Worm (Caenorhabditis elegans) whole organism, L4 larva: ENCODE data around the gene timm-17B.1.

Experiments
- F10B5.3 ChIP-seq: sonication (generic microtip); optimal IDR thresholded peaks from 2 replicates; lab custom pipeline; 2016; ENCODE audit warnings: mild to moderate bottlenecking, missing genetic modification characterization, missing compliant biosample characterization
- F26F4.8 ChIP-seq: fragments of 200-800 bp; sonication (Bioruptor generic); conservative IDR thresholded peaks from 2 replicates; pipeline ENCODE4 v1.3.6; 2022; ENCODE audit warnings: missing genetic modification characterization, missing compliant biosample characterization
- F44E2.7 ChIP-seq: fragments of 200-800 bp; sonication (Bioruptor generic); IDR thresholded peaks from 2 replicates; pipeline ENCODE4 v2.1.2; 2022; ENCODE audit warnings: missing genetic modification characterization, missing compliant biosample characterization
- R02D3.7 ChIP-seq: fragments of 150-350 bp; sonication (generic microtip); optimal IDR thresholded peaks from 3 replicates; lab custom pipeline; 2014; ENCODE audit warnings: missing biosample characterization, missing genetic modification characterization
- Y48G9A.11 ChIP-seq: fragments of 200-800 bp; sonication (Bioruptor generic); IDR thresholded peaks from 2 replicates; pipeline ENCODE4 v1.3.6; 2022; ENCODE audit warnings: missing genetic modification reagents, missing genetic modification characterization, missing compliant biosample characterization
- aha-1 ChIP-seq: fragments of 150-350 bp; peaks from one replicate; lab custom pipeline; 2014; ENCODE audit warnings: missing biosample characterization, missing genetic modification characterization
- aly-2 ChIP-seq: sonication (generic microtip); optimal IDR thresholded peaks from 2 replicates; lab custom pipeline; 2018; ENCODE audit warnings: missing biosample characterization, missing genetic modification characterization
- ama-1 ChIP-seq: fragments of 150-350 bp; optimal IDR thresholded peaks from 2 replicates; lab custom pipeline; 2014; ENCODE audit warnings: inconsistent platforms, mixed read lengths
- arid-1 ChIP-seq: fragments of 200-800 bp; sonication (Bioruptor generic); conservative IDR thresholded peaks from 2 replicates; pipeline ENCODE4 v1.3.6; 2022; ENCODE audit warnings: missing genetic modification reagents, missing genetic modification characterization, missing compliant biosample characterization
- attf-4 ChIP-seq: sonication (generic microtip); optimal IDR thresholded peaks from 3 replicates; lab custom pipeline; 2017; ENCODE audit warnings: missing biosample characterization, missing genetic modification characterization
- ceh-20 ChIP-seq: fragments of 200-800 bp; sonication (Bioruptor generic); IDR thresholded peaks from 2 replicates; pipeline ENCODE4 v1.3.6; 2022; ENCODE audit warnings: missing genetic modification reagents, missing genetic modification characterization, missing compliant biosample characterization
- ceh-62 ChIP-seq: sonication (generic microtip); optimal IDR thresholded peaks from 2 replicates; lab custom pipeline; 2017; ENCODE audit warnings: missing biosample characterization, missing genetic modification characterization
- ceh-82 ChIP-seq: sonication (generic microtip); optimal IDR thresholded peaks from 2 replicates; lab custom pipeline; 2017; ENCODE audit warnings: missing biosample characterization, missing genetic modification characterization
- daf-12 ChIP-seq: fragments of 150-350 bp; optimal IDR thresholded peaks from 2 replicates; lab custom pipeline; 2014; ENCODE audit warnings: missing biosample characterization, missing genetic modification reagents, missing genetic modification characterization
- dmd-8 ChIP-seq: fragments of 200-800 bp; sonication (Bioruptor generic); IDR thresholded peaks from 2 replicates; pipeline ENCODE4 v1.3.6; 2022; ENCODE audit warnings: missing genetic modification characterization, missing compliant biosample characterization
- dmd-9 ChIP-seq: fragments of 200-800 bp; sonication (Bioruptor generic); IDR thresholded peaks from 2 replicates; pipeline ENCODE4 v1.3.6; 2022; ENCODE audit warnings: missing genetic modification reagents, missing genetic modification characterization, missing compliant biosample characterization
- duxl-1 ChIP-seq: sonication (generic microtip); optimal IDR thresholded peaks from 2 replicates; lab custom pipeline; 2016; ENCODE audit warnings: mild to moderate bottlenecking, missing genetic modification characterization, moderate library complexity, missing compliant biosample characterization; ENCODE audit not compliant: poor library complexity
- dve-1 ChIP-seq: sonication (generic microtip); optimal IDR thresholded peaks from 2 replicates; lab custom pipeline; 2017; ENCODE audit warnings: antibody characterized with exemption, mild to moderate bottlenecking, missing genetic modification characterization, missing compliant biosample characterization; ENCODE audit not compliant: insufficient read depth
- egl-43 ChIP-seq: fragments of 200-800 bp; sonication (Bioruptor generic); IDR thresholded peaks from 2 replicates; pipeline ENCODE4 v1.3.6; 2022; ENCODE audit warnings: missing genetic modification reagents, missing genetic modification characterization, missing compliant biosample characterization
- hif-1 ChIP-seq, 2 experiments: sonication (generic microtip); optimal IDR thresholded peaks; 2 replicates each; lab custom pipeline; 2016 to 2017; ENCODE audit warnings: missing compliant biosample characterization in 2 of 2, missing genetic modification characterization in 2 of 2, missing genetic modification reagents in 2 of 2, missing genotype in 2 of 2, mild to moderate bottlenecking in 1 of 2
- hlh-11 ChIP-seq: fragments of 200-800 bp; sonication (Bioruptor generic); optimal IDR thresholded peaks from 2 replicates; lab custom pipeline; 2018; ENCODE audit warnings: mild to moderate bottlenecking, missing genetic modification characterization, missing compliant biosample characterization
- hlh-30 ChIP-seq: sonication (generic microtip); optimal IDR thresholded peaks from 2 replicates; lab custom pipeline; 2017; ENCODE audit warnings: antibody characterized with exemption, mild to moderate bottlenecking, missing genetic modification characterization, missing compliant biosample characterization; ENCODE audit not compliant: insufficient read depth
- lim-7 ChIP-seq: fragments of 200-800 bp; sonication (Bioruptor generic); IDR thresholded peaks from 2 replicates; pipeline ENCODE4 v1.3.6; 2022; ENCODE audit warnings: missing genetic modification characterization, missing compliant biosample characterization
- lin-29 ChIP-seq: fragments of 200-800 bp; sonication (Bioruptor generic); IDR thresholded peaks from 2 replicates; pipeline ENCODE4 v1.3.6; 2022; ENCODE audit warnings: missing genetic modification reagents, missing genetic modification characterization, missing compliant biosample characterization
- lin-38 ChIP-seq: fragments of 200-800 bp; sonication (Bioruptor generic); IDR thresholded peaks from 2 replicates; pipeline ENCODE4 v1.3.6; 2022; ENCODE audit warnings: missing genetic modification reagents, missing genetic modification characterization, missing compliant biosample characterization
- lin-39 ChIP-seq: fragments of 150-350 bp; optimal IDR thresholded peaks from 2 replicates; lab custom pipeline; 2014; ENCODE audit warnings: missing biosample characterization, missing genetic modification reagents, missing genetic modification characterization
- lir-3 ChIP-seq: sonication (generic microtip); optimal IDR thresholded peaks from 2 replicates; lab custom pipeline; 2016; ENCODE audit warnings: mild to moderate bottlenecking, missing genetic modification characterization, missing compliant biosample characterization
- madf-5 ChIP-seq, 2 experiments: fragments of 200-800 bp; sonication (Bioruptor generic); IDR thresholded peaks; 2 replicates each; pipeline ENCODE4 v1.3.6; 2022; ENCODE audit warnings: missing compliant biosample characterization in 2 of 2, missing genetic modification characterization in 2 of 2
- mdl-1 ChIP-seq, 2 experiments: fragments of 150-350 bp in 1 of 2; sonication (generic microtip) in 1 of 2; optimal IDR thresholded peaks; 2 replicates each; lab custom pipeline; 2014 to 2017; ENCODE audit warnings: missing biosample characterization in 2 of 2, missing genetic modification characterization in 2 of 2
- mdt-29 ChIP-seq: fragments of 200-800 bp; sonication (Bioruptor generic); IDR thresholded peaks from 2 replicates; pipeline ENCODE4 v1.3.6; 2022; ENCODE audit warnings: missing genetic modification reagents, missing genetic modification characterization, missing compliant biosample characterization
- mep-1 ChIP-seq: fragments of 150-350 bp; sonication (generic microtip); optimal IDR thresholded peaks from 3 replicates; lab custom pipeline; 2014; ENCODE audit warnings: missing biosample characterization, missing genetic modification characterization
- mxl-2 ChIP-seq: fragments of 200-800 bp; sonication (Bioruptor generic); conservative IDR thresholded peaks from 2 replicates; pipeline ENCODE4 v1.3.6; 2022; ENCODE audit warnings: missing genetic modification reagents, missing genetic modification characterization, missing compliant biosample characterization
- nhr-11 ChIP-seq: fragments of 150-350 bp; optimal IDR thresholded peaks from 2 replicates; lab custom pipeline; 2014; ENCODE audit warnings: missing biosample characterization, missing genetic modification characterization
- nhr-28 ChIP-seq: fragments of 150-350 bp; optimal IDR thresholded peaks from 2 replicates; lab custom pipeline; 2014; ENCODE audit warnings: missing biosample characterization, missing genetic modification characterization
- nhr-48 ChIP-seq: sonication (generic microtip); optimal IDR thresholded peaks from 2 replicates; lab custom pipeline; 2016; ENCODE audit warnings: mild to moderate bottlenecking, missing genetic modification characterization, missing compliant biosample characterization
- nhr-6 ChIP-seq: fragments of 150-350 bp; optimal IDR thresholded peaks from 2 replicates; lab custom pipeline; 2014; ENCODE audit warnings: missing biosample characterization, missing genetic modification characterization
- nhr-76 ChIP-seq: fragments of 150-350 bp; optimal IDR thresholded peaks from 2 replicates; lab custom pipeline; 2014; ENCODE audit warnings: missing biosample characterization, missing genetic modification characterization
- nhr-77 ChIP-seq: fragments of 150-350 bp; optimal IDR thresholded peaks from 2 replicates; lab custom pipeline; 2014; ENCODE audit warnings: missing biosample characterization, missing genetic modification characterization
- pha-4 ChIP-seq, 2 experiments: fragments of 150-350 bp in 1 of 2; fragments of 200-800 bp in 1 of 2; sonication (Bioruptor generic) in 1 of 2; IDR thresholded peaks in 1 of 2; optimal IDR thresholded peaks in 1 of 2; 2 replicates each; pipeline versions ENCODE4 v1.3.6 to Lab custom; 2014 to 2022; ENCODE audit warnings: missing genetic modification characterization in 2 of 2, missing genetic modification reagents in 2 of 2, missing biosample characterization in 1 of 2, missing compliant biosample characterization in 1 of 2
- sdz-12 ChIP-seq: fragments of 200-800 bp; sonication (Bioruptor generic); optimal IDR thresholded peaks from 2 replicates; lab custom pipeline; 2018; ENCODE audit warnings: mild to moderate bottlenecking, missing genetic modification characterization, missing compliant biosample characterization
- set-16 ChIP-seq: fragments of 200-800 bp; sonication (Bioruptor generic); IDR thresholded peaks from 2 replicates; pipeline ENCODE4 v1.3.6; 2022; ENCODE audit warnings: missing genetic modification reagents, missing genetic modification characterization, missing compliant biosample characterization
- spr-1 ChIP-seq: sonication (generic microtip); optimal IDR thresholded peaks from 2 replicates; lab custom pipeline; 2016; ENCODE audit warnings: mild to moderate bottlenecking, missing genetic modification characterization, missing compliant biosample characterization
- unc-130 ChIP-seq: sonication (generic microtip); optimal IDR thresholded peaks from 2 replicates; lab custom pipeline; 2016; ENCODE audit warnings: missing genetic modification reagents, missing genetic modification characterization, missing compliant biosample characterization
- unc-62 ChIP-seq, 3 experiments: fragments of 150-350 bp in 1 of 3; sonication (generic microtip); optimal IDR thresholded peaks in 2 of 3; peaks in 1 of 3; 1 replicate in 1 of 3; 2 replicates in 2 of 3; lab custom pipeline; 2014 to 2017; ENCODE audit warnings: missing biosample characterization in 3 of 3, missing genetic modification characterization in 3 of 3, missing genetic modification reagents in 3 of 3, missing genotype in 1 of 3
- zag-1 ChIP-seq: fragments of 150-350 bp; optimal IDR thresholded peaks from 2 replicates; lab custom pipeline; 2014; ENCODE audit warnings: missing biosample characterization, missing genetic modification characterization
- zip-2 ChIP-seq: fragments of 150-350 bp; optimal IDR thresholded peaks from 2 replicates; lab custom pipeline; 2014; ENCODE audit warnings: missing biosample characterization, missing genetic modification characterization
- ztf-11 ChIP-seq: fragments of 150-350 bp; optimal IDR thresholded peaks from 2 replicates; lab custom pipeline; 2014; ENCODE audit warnings: missing biosample characterization, missing genetic modification characterization
- ztf-7 ChIP-seq: fragments of 150-350 bp; optimal IDR thresholded peaks from 2 replicates; lab custom pipeline; 2014; ENCODE audit warnings: missing biosample characterization, missing genetic modification characterization

The timm-17B.1 gene

ce11 chrIV:4705182-4705581 is 40.1 kb downstream of the timm-17B.1 start (continued):
- TF ChIP-seq nhr-48 (tag; lab: Kevin White, UChicago) (peak; percentile 30), lin-39 (tag; lab: Kevin White, UChicago) (no peak), F10B5.3 (no peak), pha-4 (GFP tag; IDR thresholded peaks at IDR 0.05; lab: Robert Waterston, UW) (0 out of 2 replicates have a peak, but pooled peaks have one; percentile 15), pha-4 (tag; optimal IDR thresholded peaks at IDR 0.05; lab: Kevin White, UChicago) (no peak), duxl-1 (no peak), ceh-62 (no peak), ceh-82 (tag; lab: Kevin White, UChicago) (no peak), attf-4 (tag; lab: Kevin White, UChicago) (no peak), sdz-12 (GFP tag; lab: Kevin White, UChicago) (no peak), zag-1 (tag; lab: Kevin White, UChicago) (no peak), lim-7 (no peak), aha-1 (tag; lab: Kevin White, UChicago) (no peak), mep-1 (tag; lab: Kevin White, UChicago) (peak; percentile 86), dmd-8 (GFP tag; lab: Robert Waterston, UW) (no peak), mxl-2 (no peak), spr-1 (no peak), dve-1 (tag; lab: Kevin White, UChicago) (peak; percentile 59), daf-12 (tag; lab: Kevin White, UChicago) (no peak), nhr-6 (tag; lab: Kevin White, UChicago) (peak; percentile 50), lir-3 (tag; lab: Kevin White, UChicago) (no peak), hlh-11 (tag; lab: Kevin White, UChicago) (peak; percentile 90), nhr-76 (tag; lab: Kevin White, UChicago) (no peak), R02D3.7 (tag; lab: Kevin White, UChicago) (no peak), dmd-9 (GFP tag; lab: Robert Waterston, UW) (0 out of 2 replicates have a peak, but pooled peaks have one; percentile 37), hlh-30 (tag; lab: Kevin White, UChicago) (peak; percentile 48), set-16 (peak; percentile 73), F26F4.8 (GFP tag; lab: Robert Waterston, UW) (no peak), zip-2 (tag; lab: Kevin White, UChicago) (no peak), F44E2.7 (GFP tag; lab: Robert Waterston, UW) (no peak), egl-43 (GFP tag; lab: Robert Waterston, UW) (peak; percentile 52; the same call in 1 of the 2 replicates), ceh-20 (peak; percentile 17; the same call in 1 of the 2 replicates), arid-1 (GFP tag; lab: Robert Waterston, UW) (peak; percentile 43; the same call in 1 of the 2 replicates), ama-1 (lab: Kevin White, UChicago) (peak; percentile 24), hif-1 (tag; optimal IDR thresholded peaks at IDR 0.05; lab: Kevin White, UChicago) (peak in 1 of 2 experiments; percentile 42), unc-62 (GFP tag; optimal IDR thresholded peaks at IDR 0.05 in 1 of 2; lab: Kevin White, UChicago) (no peak), unc-62 (tag; optimal IDR thresholded peaks at IDR 0.05; lab: Kevin White, UChicago) (no peak), ztf-11 (tag; lab: Kevin White, UChicago) (no peak), nhr-11 (tag; lab: Kevin White, UChicago) (peak; percentile 62), mdt-29 (no peak), ztf-7 (no peak), nhr-77 (tag; lab: Kevin White, UChicago) (peak; percentile 43), Y48G9A.11 (GFP tag; lab: Robert Waterston, UW) (no peak), nhr-28 (tag; lab: Kevin White, UChicago) (peak; percentile 86), lin-38 (GFP tag; lab: Robert Waterston, UW) (peak; percentile 67), madf-5 (GFP tag; IDR thresholded peaks at IDR 0.05; lab: Robert Waterston, UW) (no peak), aly-2 (tag; lab: Kevin White, UChicago) (no peak), lin-29 (GFP tag; lab: Robert Waterston, UW) (no peak), mdl-1 (tag; optimal IDR thresholded peaks at IDR 0.05; lab: Kevin White, UChicago) (peak in 1 of 2 experiments; percentile 56), unc-130 (no peak)
